Fruit fly (Drosophila melanogaster) whole organism, pupa: Measurements from ENCODE around the gene Pex10.

Experiments
- CG10348 ChIP-seq: fragments of 200-800 bp; sonication (Bioruptor generic); IDR thresholded peaks from 2 replicates; pipeline ENCODE4 v1.3.6; 2022; ENCODE audit warnings: missing biosample characterization, missing genetic modification characterization
- CG12605 ChIP-seq: fragments of 200-800 bp; sonication (Bioruptor generic); IDR thresholded peaks from 2 replicates; pipeline ENCODE4 v1.3.6; 2022; ENCODE audit warnings: missing biosample characterization, missing genetic modification characterization
- CG13204 ChIP-seq: fragments of 200-800 bp; sonication (Bioruptor generic); optimal IDR thresholded peaks from 2 replicates; lab custom pipeline; 2018; ENCODE audit warnings: missing biosample characterization, mild to moderate bottlenecking, missing genetic modification characterization, moderate library complexity
- CG14655 ChIP-seq: fragments of 200-800 bp; sonication (Bioruptor generic); optimal IDR thresholded peaks from 3 replicates; lab custom pipeline; 2017; ENCODE audit warnings: mild to moderate bottlenecking, missing biosample characterization, missing genetic modification reagents, missing genetic modification characterization
- CG15710 ChIP-seq: fragments of 200-800 bp; sonication (Bioruptor generic); optimal IDR thresholded peaks from 2 replicates; lab custom pipeline; 2018; ENCODE audit warnings: missing biosample characterization, mild to moderate bottlenecking, missing genetic modification characterization, moderate library complexity
- CG17806 ChIP-seq: fragments of 200-800 bp; sonication (Bioruptor generic); optimal IDR thresholded peaks from 2 replicates; lab custom pipeline; 2018; ENCODE audit warnings: missing biosample characterization, mild to moderate bottlenecking, missing genetic modification characterization, moderate library complexity
- CG32121 ChIP-seq: fragments of 200-800 bp; sonication (Bioruptor generic); IDR thresholded peaks from 2 replicates; pipeline ENCODE4 v1.3.6; 2022; ENCODE audit warnings: missing biosample characterization, missing genetic modification characterization
- CG34367 ChIP-seq: fragments of 200-800 bp; sonication (Bioruptor generic); optimal IDR thresholded peaks from 2 replicates; lab custom pipeline; 2018; ENCODE audit warnings: missing biosample characterization, mild to moderate bottlenecking, missing genetic modification characterization
- CG4496 ChIP-seq: fragments of 200-800 bp; sonication (Bioruptor generic); IDR thresholded peaks from 3 replicates; pipeline ENCODE4 v1.3.6; 2022; ENCODE audit warnings: missing biosample characterization, missing genetic modification characterization
- CG8159 ChIP-seq: fragments of 200-800 bp; sonication (Bioruptor generic); optimal IDR thresholded peaks from 3 replicates; lab custom pipeline; 2018; ENCODE audit warnings: missing biosample characterization, mild to moderate bottlenecking, missing genetic modification characterization, moderate library complexity
- CG8301 ChIP-seq: fragments of 200-800 bp; sonication (Bioruptor generic); optimal IDR thresholded peaks from 2 replicates; lab custom pipeline; 2018; ENCODE audit warnings: missing biosample characterization, mild to moderate bottlenecking, missing genetic modification characterization
- CG9948 ChIP-seq: fragments of 200-800 bp; sonication (Bioruptor generic); optimal IDR thresholded peaks from 2 replicates; lab custom pipeline; 2018; ENCODE audit warnings: missing biosample characterization, mild to moderate bottlenecking, missing genetic modification characterization, moderate library complexity
- D1 ChIP-seq: fragments of 200-800 bp; sonication (Bioruptor generic); optimal IDR thresholded peaks from 2 replicates; lab custom pipeline; 2018; ENCODE audit warnings: missing biosample characterization, mild to moderate bottlenecking, missing genetic modification characterization, moderate library complexity
- EcR ChIP-seq: fragments of 200-800 bp; sonication (Bioruptor generic); optimal IDR thresholded peaks from 3 replicates; lab custom pipeline; 2019; ENCODE audit warnings: missing biosample characterization, missing genetic modification characterization, mild to moderate bottlenecking, moderate library complexity, missing genetic modification reagents
- Ets98B ChIP-seq: fragments of 200-800 bp; sonication (Bioruptor generic); IDR thresholded peaks from 2 replicates; pipeline ENCODE4 v1.3.6; 2022; ENCODE audit warnings: missing biosample characterization, missing genetic modification characterization
- Pif1A ChIP-seq: fragments of 200-800 bp; sonication (Bioruptor generic); optimal IDR thresholded peaks from 3 replicates; lab custom pipeline; 2016; ENCODE audit warnings: missing biosample characterization, missing genetic modification characterization
- Pif1B ChIP-seq: fragments of 200-800 bp; sonication (Bioruptor generic); optimal IDR thresholded peaks from 3 replicates; lab custom pipeline; 2016; ENCODE audit warnings: missing biosample characterization, missing genetic modification characterization
- Snoo ChIP-seq: fragments of 200-800 bp; sonication (Bioruptor generic); optimal IDR thresholded peaks from 3 replicates; lab custom pipeline; 2017; ENCODE audit warnings: missing biosample characterization, mild to moderate bottlenecking, missing genetic modification characterization, inconsistent platforms
- fd96Ca ChIP-seq: fragments of 200-800 bp; sonication (Bioruptor generic); IDR thresholded peaks from 3 replicates; pipeline ENCODE4 v1.3.6; 2022; ENCODE audit warnings: missing biosample characterization, missing genetic modification characterization
- gl ChIP-seq: fragments of 200-800 bp; sonication (Bioruptor generic); optimal IDR thresholded peaks from 2 replicates; lab custom pipeline; 2018; ENCODE audit warnings: missing biosample characterization, mild to moderate bottlenecking, missing genetic modification characterization
- rn ChIP-seq: fragments of 200-800 bp; sonication (Bioruptor generic); IDR thresholded peaks from 2 replicates; pipeline ENCODE4 v1.3.6; 2022; ENCODE audit warnings: missing biosample characterization, missing genetic modification characterization

The Pex10 gene

DNA sequence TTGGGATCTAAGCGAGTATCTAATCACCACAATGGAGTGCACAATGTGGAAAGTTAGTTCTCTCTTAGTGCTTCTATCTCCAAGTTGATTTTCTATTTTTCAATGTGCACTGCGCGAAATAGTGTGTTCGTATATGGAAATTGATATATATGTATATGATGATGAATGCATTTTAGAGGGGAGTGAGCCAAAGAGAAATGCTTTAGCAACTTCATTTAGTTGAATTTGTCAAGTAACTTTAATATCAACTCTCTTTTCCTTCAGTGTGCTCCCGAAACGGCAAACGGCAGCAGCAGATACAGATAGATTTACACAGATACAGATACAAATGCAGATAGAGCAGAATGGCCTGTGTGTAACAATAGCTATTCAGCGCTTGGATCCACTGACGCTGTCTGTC is 26.0 kb downstream of the Pex10 start:
- TF ChIP-seq CG10348 (GFP tag; lab: Robert Waterston, UW): peak; percentile 39; the same call in 1 of the 2 replicates
- TF ChIP-seq CG34367 (tag; lab: Kevin White, UChicago): no peak
- no peak for TF ChIP-seq CG15710
- TF ChIP-seq CG14655 (GFP tag; lab: Kevin White, UChicago): peak; percentile 54
- TF ChIP-seq rn (GFP tag; lab: Robert Waterston, UW): peak; percentile 49; the same call in 1 of the 2 replicates
- no peak for TF ChIP-seq D1
- TF ChIP-seq CG17806: no peak
- peak; percentile 71; the same call in 1 of the 2 replicates for TF ChIP-seq CG32121 (GFP tag; lab: Robert Waterston, UW)
- peak; percentile 85 for TF ChIP-seq CG12605 (GFP tag; lab: Robert Waterston, UW)
- peak; percentile 89 for TF ChIP-seq CG4496 (GFP tag; lab: Robert Waterston, UW)
- TF ChIP-seq CG13204 (GFP tag; lab: Kevin White, UChicago): no peak
- no peak for TF ChIP-seq CG8159
- TF ChIP-seq gl (tag; lab: Kevin White, UChicago): no peak
- TF ChIP-seq Ets98B (GFP tag; lab: Robert Waterston, UW): peak; percentile 92
- no peak for TF ChIP-seq Snoo
- peak; percentile 84 for TF ChIP-seq Pif1A
- TF ChIP-seq Pif1B: peak; percentile 53
- TF ChIP-seq CG8301: peak; percentile 83
- TF ChIP-seq CG9948 (tag; lab: Kevin White, UChicago): peak; percentile 28
- peak; percentile 90 for TF ChIP-seq fd96Ca
- TF ChIP-seq EcR (GFP tag; lab: Kevin White, UChicago): no peak

DNA sequence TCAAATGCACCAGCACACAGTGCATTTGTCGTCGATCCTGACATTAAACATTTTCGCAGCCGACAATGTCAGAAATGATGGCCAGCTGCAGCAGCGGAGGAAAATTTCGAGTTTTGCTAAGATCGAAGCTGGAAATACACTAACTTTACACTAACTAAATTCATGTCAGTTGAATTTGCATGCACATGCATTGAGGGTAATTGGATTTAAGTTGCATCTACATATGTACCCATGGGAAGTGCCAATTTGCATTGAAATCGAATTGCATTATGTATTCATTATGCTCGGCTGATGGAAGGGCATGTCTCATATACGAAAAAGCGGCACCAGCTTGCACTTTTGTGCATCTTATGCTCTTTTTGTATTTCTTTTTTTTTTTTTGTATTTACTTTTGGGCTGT is 26.8 kb downstream of the Pex10 start:
- TF ChIP-seq CG8159 (peak; percentile 83), CG13204 (GFP tag; lab: Kevin White, UChicago) (no peak), CG14655 (GFP tag; lab: Kevin White, UChicago) (peak; percentile 87), CG15710 (peak; percentile 62), D1 (no peak), Ets98B (GFP tag; lab: Robert Waterston, UW) (peak; percentile 97), rn (GFP tag; lab: Robert Waterston, UW) (peak; percentile 93), CG12605 (GFP tag; lab: Robert Waterston, UW) (peak; percentile 88), CG9948 (tag; lab: Kevin White, UChicago) (peak; percentile 71), CG10348 (GFP tag; lab: Robert Waterston, UW) (peak; percentile 82), CG32121 (GFP tag; lab: Robert Waterston, UW) (peak; percentile 95), CG17806 (peak; percentile 79), Pif1B (peak; percentile 84), Pif1A (peak; percentile 90), EcR (GFP tag; lab: Kevin White, UChicago) (no peak), CG34367 (tag; lab: Kevin White, UChicago) (peak; percentile 30), Snoo (peak; percentile 90), CG4496 (GFP tag; lab: Robert Waterston, UW) (peak; percentile 96), CG8301 (peak; percentile 86), fd96Ca (peak; percentile 97), gl (tag; lab: Kevin White, UChicago) (peak; percentile 67)

DNA sequence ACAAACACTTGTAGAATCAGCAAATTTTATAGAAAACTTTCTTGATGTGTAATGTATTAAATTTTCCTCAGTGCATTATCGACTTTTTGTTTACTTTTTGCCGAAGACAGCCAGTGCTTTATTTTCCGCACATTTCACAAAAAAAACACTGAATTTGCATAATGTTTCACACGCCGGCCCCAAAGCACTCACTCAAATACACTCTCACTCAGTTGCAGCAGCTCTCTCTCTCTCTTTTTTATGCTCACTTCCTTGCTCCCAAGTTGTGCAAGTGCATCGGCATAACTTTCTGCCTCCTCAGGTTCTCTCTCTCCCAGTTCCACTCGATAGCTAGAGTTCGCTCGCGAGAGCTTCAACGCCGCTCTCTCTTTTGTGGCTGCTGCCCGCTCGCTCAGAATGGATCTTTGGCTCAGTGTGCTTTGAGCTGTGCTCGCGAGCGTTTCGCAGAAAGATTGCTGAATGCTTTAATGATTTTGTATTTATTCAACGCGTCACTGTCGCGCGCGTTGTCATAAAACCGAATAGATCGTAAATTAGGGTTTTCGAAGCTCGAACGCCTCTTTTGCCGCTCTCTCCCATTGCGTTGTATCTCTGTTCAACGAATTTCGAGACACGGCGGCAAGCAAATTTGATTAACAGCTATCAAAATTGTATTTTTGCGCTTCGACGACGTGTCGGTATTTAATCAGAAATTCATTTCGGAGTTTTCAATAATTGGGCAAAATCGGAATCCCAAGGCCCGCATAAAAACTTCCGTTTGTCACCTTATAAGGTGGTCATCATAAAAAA is 28.4 kb downstream of the Pex10 start:
- TF ChIP-seq CG10348 (GFP tag; lab: Robert Waterston, UW) (no peak), CG4496 (GFP tag; lab: Robert Waterston, UW) (peak; percentile 81), rn (GFP tag; lab: Robert Waterston, UW) (0 out of 2 replicates have a peak, but pooled peaks have one; percentile 12), fd96Ca (peak; percentile 68), CG8159 (peak; percentile 55), CG9948 (tag; lab: Kevin White, UChicago) (peak; percentile 23), CG15710 (no peak), Pif1A (peak; percentile 76), CG8301 (peak; percentile 59), EcR (GFP tag; lab: Kevin White, UChicago) (peak; percentile 77), Snoo (peak; percentile 31), gl (tag; lab: Kevin White, UChicago) (peak; percentile 53), CG32121 (GFP tag; lab: Robert Waterston, UW) (peak; percentile 60; the same call in 1 of the 2 replicates), Pif1B (peak; percentile 88), CG13204 (GFP tag; lab: Kevin White, UChicago) (peak; percentile 46), CG17806 (peak; percentile 47), CG14655 (GFP tag; lab: Kevin White, UChicago) (peak; percentile 82), CG12605 (GFP tag; lab: Robert Waterston, UW) (peak; percentile 92), CG34367 (tag; lab: Kevin White, UChicago) (peak; percentile 9), Ets98B (GFP tag; lab: Robert Waterston, UW) (peak; percentile 85), D1 (no peak)

DNA sequence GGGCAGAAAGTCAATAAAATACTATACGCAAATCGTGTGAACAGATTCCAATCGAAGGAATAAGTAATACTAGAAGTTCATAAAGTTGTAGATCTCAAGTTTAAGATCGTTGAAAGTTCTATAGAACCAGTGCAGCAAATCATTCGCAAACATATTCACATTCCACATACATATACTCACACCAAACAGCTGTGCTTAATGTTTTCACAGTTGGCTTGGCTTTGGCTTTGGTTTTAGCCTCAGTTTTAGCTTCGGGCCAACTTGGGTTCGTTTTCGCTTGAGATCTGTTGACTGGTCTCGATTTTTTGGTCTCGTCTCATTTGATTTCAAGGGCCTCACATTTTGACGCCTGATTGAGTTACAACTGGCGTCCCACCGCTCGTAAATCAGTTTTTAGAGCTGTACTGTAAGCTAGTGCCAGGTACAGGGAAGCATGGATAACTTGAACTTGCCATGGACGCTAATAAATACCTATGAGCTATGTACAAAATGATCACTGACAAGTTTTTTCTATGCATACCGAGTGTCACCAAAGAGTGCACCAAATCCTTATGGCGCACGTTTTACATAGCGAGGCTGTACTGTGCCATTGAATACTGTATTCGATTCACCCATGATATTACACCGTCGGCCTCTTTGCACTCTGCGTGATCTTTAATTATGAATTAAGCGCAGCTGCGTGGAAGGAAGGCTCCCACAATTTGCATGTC is 29.3 kb downstream of the Pex10 start:
- peak; percentile 85 for TF ChIP-seq CG8159
- TF ChIP-seq CG17806: peak; percentile 81
- TF ChIP-seq Snoo: peak; percentile 70
- peak; percentile 80 for TF ChIP-seq Ets98B (GFP tag; lab: Robert Waterston, UW)
- TF ChIP-seq Pif1B: peak; percentile 79
- peak; percentile 64 for TF ChIP-seq CG8301
- 0 out of 2 replicates have a peak, but pooled peaks have one; percentile 53 for TF ChIP-seq CG10348 (GFP tag; lab: Robert Waterston, UW)
- peak; percentile 86 for TF ChIP-seq CG4496 (GFP tag; lab: Robert Waterston, UW)
- peak; percentile 79 for TF ChIP-seq CG32121 (GFP tag; lab: Robert Waterston, UW)
- TF ChIP-seq CG15710: peak; percentile 89
- TF ChIP-seq CG34367 (tag; lab: Kevin White, UChicago): peak; percentile 85
- TF ChIP-seq Pif1A: peak; percentile 78
- peak; percentile 79 for TF ChIP-seq CG13204 (GFP tag; lab: Kevin White, UChicago)
- peak; percentile 85 for TF ChIP-seq fd96Ca
- peak; percentile 72 for TF ChIP-seq CG14655 (GFP tag; lab: Kevin White, UChicago)
- TF ChIP-seq rn (GFP tag; lab: Robert Waterston, UW): peak; percentile 53
- peak; percentile 4 for TF ChIP-seq EcR (GFP tag; lab: Kevin White, UChicago)
- no peak for TF ChIP-seq D1
- TF ChIP-seq CG9948 (tag; lab: Kevin White, UChicago): peak; percentile 75
- peak; percentile 79 for TF ChIP-seq gl (tag; lab: Kevin White, UChicago)
- peak; percentile 47; the same call in 1 of the 2 replicates for TF ChIP-seq CG12605 (GFP tag; lab: Robert Waterston, UW)
